Worm (Caenorhabditis elegans): ENCODE results near the gene dnj-20.

- TF ChIP-seq tab-1 (GFP tag; IDR thresholded peaks at IDR 0.05) (no peak), flt-1 (GFP tag; IDR thresholded peaks at IDR 0.05) (no peak), ztf-29 (GFP tag; IDR thresholded peaks at IDR 0.05) (no peak), T22C8.4 (GFP tag; IDR thresholded peaks at IDR 0.05) (no peak), cog-1 (tag; optimal IDR thresholded peaks at IDR 0.05) (no peak)
Measured at ce11 chrII:9614728-9615127, 9.2 kb downstream of the dnj-20 start, which contains the start of gene hlh-6.

All from whole organism, midembryonic.